Worm (Caenorhabditis elegans) whole organism, L4/young adult: ENCODE measurements around the gene clec-119.

Source experiments
- W03F9.2 ChIP-seq: fragments of 150-350 bp; optimal IDR thresholded peaks from 2 replicates; lab custom pipeline; 2014; ENCODE audit warnings: missing biosample characterization, missing genetic modification characterization
- dao-5 ChIP-seq: sonication (generic microtip); optimal IDR thresholded peaks from 2 replicates; lab custom pipeline; 2016; ENCODE audit warnings: missing genotype, missing genetic modification characterization, moderate library complexity, missing compliant biosample characterization
- him-1 ChIP-seq: sonication (generic microtip); optimal IDR thresholded peaks from 2 replicates; lab custom pipeline; 2016; ENCODE audit warnings: missing genotype, missing genetic modification reagents, missing genetic modification characterization, missing compliant biosample characterization

DNA sequence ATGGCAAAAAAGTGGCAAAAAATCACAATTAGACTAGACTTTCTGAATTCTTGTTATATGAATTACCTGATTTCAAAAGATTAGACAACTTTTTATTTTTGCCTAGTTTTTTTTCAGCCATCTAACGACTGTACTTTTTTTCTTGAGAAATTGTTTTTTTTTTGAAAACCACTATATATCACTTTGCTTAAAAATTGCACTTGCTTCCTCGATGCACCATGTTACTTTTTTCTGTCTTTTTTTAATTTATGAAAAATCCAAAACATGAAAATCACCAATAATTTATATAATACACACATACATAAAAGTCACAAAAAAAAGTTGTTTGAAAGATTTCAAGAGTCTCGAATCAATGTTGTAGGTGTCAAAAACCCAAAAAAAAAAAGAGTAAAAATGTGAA lies 22.8 kb upstream of the clec-119 start:
- no peak for TF ChIP-seq W03F9.2 (tag; lab: Kevin White, UChicago)
- TF ChIP-seq dao-5: no peak
- TF ChIP-seq him-1 (tag; lab: Kevin White, UChicago): no peak
